Fruit fly (Drosophila melanogaster): ENCODE results near the gene CG14100.

DNA sequence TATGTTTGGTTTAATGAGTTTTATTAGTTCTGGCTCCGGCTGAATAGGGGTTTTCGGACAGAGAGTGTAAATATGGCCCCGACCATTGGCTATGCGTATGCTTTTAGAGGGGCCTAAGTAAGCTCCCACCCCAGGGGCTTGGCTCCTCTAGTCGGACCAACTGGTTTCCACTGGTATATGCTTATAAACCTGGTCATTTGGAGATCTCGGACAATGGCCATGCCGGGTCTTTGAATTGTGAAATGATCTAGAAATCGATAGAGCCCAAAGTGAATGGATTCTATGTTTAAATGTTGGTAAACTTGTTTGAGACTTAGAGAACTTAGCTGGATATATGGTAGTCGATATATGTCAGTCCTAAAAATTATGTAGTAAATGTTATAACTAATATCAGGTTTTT, 31.6 kb downstream of the CG14100 start:
- TF ChIP-seq CG8119 (GFP tag; IDR thresholded peaks at IDR 0.05) (no peak), CG6808 (GFP tag; optimal IDR thresholded peaks at IDR 0.05) (no peak)

All from whole organism, prepupa.